Worm (Caenorhabditis elegans): Measurements from ENCODE around the gene B0416.10.

ce11 chrX:9283026-9283425 is 8.6 kb upstream of the B0416.10 start, which contains the start of gene B0416.11:
- TF ChIP-seq ama-1 (optimal IDR thresholded peaks at IDR 0.05), result no peak
- TF ChIP-seq ceh-13 (GFP tag; optimal IDR thresholded peaks at IDR 0.05), result no peak
- TF ChIP-seq ets-7 (tag; optimal IDR thresholded peaks at IDR 0.05), result no peak
- no peak for TF ChIP-seq hmbx-1 (tag; optimal IDR thresholded peaks at IDR 0.05)
- TF ChIP-seq tbx-37 (GFP tag; conservative IDR thresholded peaks at IDR 0.05), result no peak
- TF ChIP-seq F13C5.2 (tag; optimal IDR thresholded peaks at IDR 0.05), result no peak
